Fruit fly (Drosophila melanogaster) whole organism, prepupa: Measurements from ENCODE around the gene ATPsynCF6.

Experiments used
- Blimp-1 ChIP-seq: fragments of 200-800 bp; sonication (Bioruptor generic); optimal IDR thresholded peaks from 3 replicates; lab custom pipeline; 2017; ENCODE audit warnings: missing biosample characterization, missing genetic modification characterization, mild to moderate bottlenecking, moderate library complexity, missing genetic modification reagents
- CG10631 ChIP-seq: fragments of 200-800 bp; sonication (Bioruptor generic); optimal IDR thresholded peaks from 2 replicates; lab custom pipeline; 2016; ENCODE audit warnings: missing biosample characterization, missing genetic modification characterization
- CG10669 ChIP-seq: fragments of 200-800 bp; sonication (Bioruptor generic); optimal IDR thresholded peaks from 3 replicates; lab custom pipeline; 2018; ENCODE audit warnings: missing biosample characterization, mild to moderate bottlenecking, missing genetic modification characterization, moderate library complexity
- CG11294 ChIP-seq: fragments of 200-800 bp; sonication (Bioruptor generic); IDR thresholded peaks from 2 replicates; pipeline ENCODE4 v1.3.6; 2022; ENCODE audit warnings: missing biosample characterization, missing genetic modification characterization
- CG11762 ChIP-seq: fragments of 200-800 bp; sonication (Bioruptor generic); optimal IDR thresholded peaks from 3 replicates; lab custom pipeline; 2016; ENCODE audit warnings: missing biosample characterization, missing genetic modification characterization; ENCODE audit not compliant: insufficient read depth
- CG15336 ChIP-seq: fragments of 200-800 bp; sonication (Bioruptor generic); IDR thresholded peaks from 2 replicates; pipeline ENCODE4 v1.3.6; 2022; ENCODE audit warnings: missing biosample characterization, missing genetic modification characterization
- CG1621 ChIP-seq: fragments of 200-800 bp; sonication (Bioruptor generic); optimal IDR thresholded peaks from 3 replicates; lab custom pipeline; 2018; ENCODE audit warnings: missing biosample characterization, mild to moderate bottlenecking, missing genetic modification characterization
- CG16779 ChIP-seq: fragments of 200-800 bp; sonication (Bioruptor generic); optimal IDR thresholded peaks from 3 replicates; lab custom pipeline; 2017; ENCODE audit warnings: missing biosample characterization, mild to moderate bottlenecking, missing genetic modification characterization
- CG32006 ChIP-seq: fragments of 200-800 bp; sonication (Bioruptor generic); optimal IDR thresholded peaks from 3 replicates; lab custom pipeline; 2017; ENCODE audit warnings: missing biosample characterization, mild to moderate bottlenecking, missing genetic modification characterization
- CG34406 ChIP-seq: fragments of 200-800 bp; sonication (Bioruptor generic); optimal IDR thresholded peaks from 3 replicates; lab custom pipeline; 2016; ENCODE audit warnings: missing biosample characterization, missing genetic modification characterization
- CG3919 ChIP-seq: fragments of 200-800 bp; sonication (Bioruptor generic); optimal IDR thresholded peaks from 3 replicates; lab custom pipeline; 2016; ENCODE audit warnings: missing biosample characterization, missing genetic modification characterization
- CG4318 ChIP-seq: fragments of 200-800 bp; sonication (Bioruptor generic); optimal IDR thresholded peaks from 3 replicates; lab custom pipeline; 2017; ENCODE audit warnings: missing biosample characterization, mild to moderate bottlenecking, missing genetic modification characterization
- CG6163 ChIP-seq: fragments of 200-800 bp; sonication (Bioruptor generic); IDR thresholded peaks from 3 replicates; pipeline ENCODE4 v1.3.6; 2022; ENCODE audit warnings: missing biosample characterization, missing genetic modification characterization
- CG6276 ChIP-seq: fragments of 200-800 bp; sonication (Bioruptor generic); optimal IDR thresholded peaks from 2 replicates; lab custom pipeline; 2017; ENCODE audit warnings: missing biosample characterization, mild to moderate bottlenecking, missing genetic modification characterization
- CG6808 ChIP-seq: fragments of 200-800 bp; sonication (Bioruptor generic); optimal IDR thresholded peaks from 3 replicates; lab custom pipeline; 2017; ENCODE audit warnings: missing biosample characterization, missing genetic modification characterization, mild to moderate bottlenecking, moderate library complexity, missing genetic modification reagents
- CG6854 ChIP-seq: fragments of 200-800 bp; sonication (Bioruptor generic); optimal IDR thresholded peaks from 2 replicates; lab custom pipeline; 2017; ENCODE audit warnings: missing biosample characterization, mild to moderate bottlenecking, missing genetic modification characterization
- CG8119 ChIP-seq: fragments of 200-800 bp; sonication (Bioruptor generic); IDR thresholded peaks from 3 replicates; pipeline ENCODE4 v1.3.6; 2022; ENCODE audit warnings: missing biosample characterization, missing genetic modification characterization
- CG8319 ChIP-seq: fragments of 200-800 bp; sonication (Bioruptor generic); optimal IDR thresholded peaks from 3 replicates; lab custom pipeline; 2016; ENCODE audit warnings: missing biosample characterization, missing genetic modification characterization
- CG8632 ChIP-seq: fragments of 200-800 bp; sonication (Bioruptor generic); optimal IDR thresholded peaks from 3 replicates; lab custom pipeline; 2016; ENCODE audit warnings: missing biosample characterization, missing genetic modification characterization
- CG9139 ChIP-seq: fragments of 200-800 bp; sonication (Bioruptor generic); optimal IDR thresholded peaks from 3 replicates; lab custom pipeline; 2017; ENCODE audit warnings: missing biosample characterization, mild to moderate bottlenecking, missing genetic modification characterization
- Eip75B ChIP-seq: fragments of 200-800 bp; sonication (Bioruptor generic); optimal IDR thresholded peaks from 3 replicates; lab custom pipeline; 2016; ENCODE audit warnings: missing biosample characterization, missing genetic modification characterization
- Eip93F ChIP-seq: fragments of 200-800 bp; sonication (Bioruptor generic); optimal IDR thresholded peaks from 2 replicates; lab custom pipeline; 2016; ENCODE audit warnings: missing biosample characterization, mild to moderate bottlenecking, missing genetic modification characterization
- Ets21C ChIP-seq: fragments of 200-800 bp; sonication (Bioruptor generic); optimal IDR thresholded peaks from 3 replicates; lab custom pipeline; 2016; ENCODE audit warnings: missing biosample characterization, missing genetic modification characterization
- Ets96B ChIP-seq: fragments of 200-800 bp; optimal IDR thresholded peaks from 2 replicates; lab custom pipeline; 2019; ENCODE audit warnings: missing biosample characterization, mild to moderate bottlenecking, missing genetic modification characterization, moderate library complexity
- Hr38 ChIP-seq: sonication (Bioruptor generic); optimal IDR thresholded peaks from 2 replicates; lab custom pipeline; 2016; ENCODE audit warnings: missing biosample characterization, missing genetic modification characterization
- Hr39 ChIP-seq: fragments of 200-800 bp; sonication (Bioruptor generic); optimal IDR thresholded peaks from 2 replicates; lab custom pipeline; 2016; ENCODE audit warnings: missing biosample characterization, missing genetic modification characterization
- Hr4 ChIP-seq: fragments of 200-800 bp; sonication (Bioruptor generic); optimal IDR thresholded peaks from 3 replicates; lab custom pipeline; 2016; ENCODE audit warnings: missing biosample characterization, missing genetic modification characterization
- Lpt ChIP-seq: fragments of 200-800 bp; sonication (Bioruptor generic); optimal IDR thresholded peaks from 3 replicates; lab custom pipeline; 2016; ENCODE audit warnings: missing biosample characterization, missing genetic modification characterization
- Met ChIP-seq: fragments of 200-800 bp; sonication (Bioruptor generic); optimal IDR thresholded peaks from 3 replicates; lab custom pipeline; 2016; ENCODE audit warnings: missing biosample characterization, missing genetic modification characterization
- OdsH ChIP-seq: fragments of 200-800 bp; sonication (Bioruptor generic); optimal IDR thresholded peaks from 3 replicates; lab custom pipeline; 2016; ENCODE audit warnings: missing biosample characterization, missing genetic modification characterization
- Smox ChIP-seq: fragments of 200-800 bp; sonication (Bioruptor generic); optimal IDR thresholded peaks from 3 replicates; lab custom pipeline; 2016; ENCODE audit warnings: missing biosample characterization, missing genetic modification characterization
- Sox102F ChIP-seq: fragments of 200-800 bp; sonication (Bioruptor generic); optimal IDR thresholded peaks from 2 replicates; lab custom pipeline; 2016; ENCODE audit warnings: missing biosample characterization, mild to moderate bottlenecking, missing genetic modification characterization
- Sox14 ChIP-seq: fragments of 200-800 bp; sonication (Bioruptor generic); optimal IDR thresholded peaks from 3 replicates; lab custom pipeline; 2016; ENCODE audit warnings: missing biosample characterization, missing genetic modification characterization
- Sox15 ChIP-seq: fragments of 200-800 bp; sonication (Bioruptor generic); optimal IDR thresholded peaks from 3 replicates; lab custom pipeline; 2016; ENCODE audit warnings: missing biosample characterization, missing genetic modification characterization
- achi ChIP-seq: fragments of 200-800 bp; sonication (Bioruptor generic); optimal IDR thresholded peaks from 3 replicates; lab custom pipeline; 2016; ENCODE audit warnings: missing biosample characterization, missing genetic modification characterization
- cyc ChIP-seq: fragments of 200-800 bp; sonication (Bioruptor generic); optimal IDR thresholded peaks from 3 replicates; lab custom pipeline; 2016; ENCODE audit warnings: missing biosample characterization, missing genetic modification characterization
- esn ChIP-seq: fragments of 200-800 bp; sonication (Bioruptor generic); optimal IDR thresholded peaks from 2 replicates; lab custom pipeline; 2016; ENCODE audit warnings: missing biosample characterization, mild to moderate bottlenecking, missing genetic modification characterization, moderate library complexity
- fd85E ChIP-seq: fragments of 200-800 bp; sonication (Bioruptor generic); optimal IDR thresholded peaks from 3 replicates; lab custom pipeline; 2016; ENCODE audit warnings: missing biosample characterization, missing genetic modification characterization
- fkh ChIP-seq: fragments of 200-800 bp; sonication (Bioruptor generic); optimal IDR thresholded peaks from 3 replicates; lab custom pipeline; 2017; ENCODE audit warnings: missing biosample characterization, mild to moderate bottlenecking, missing genetic modification characterization, moderate library complexity
- net ChIP-seq: fragments of 200-800 bp; sonication (Bioruptor generic); optimal IDR thresholded peaks from 3 replicates; lab custom pipeline; 2016; ENCODE audit warnings: missing biosample characterization, missing genetic modification characterization
- pdm3 ChIP-seq: fragments of 200-800 bp; sonication (Bioruptor generic); optimal IDR thresholded peaks from 3 replicates; lab custom pipeline; 2016; ENCODE audit warnings: missing biosample characterization, missing genetic modification characterization
- salr ChIP-seq, 2 experiments: fragments of 200-800 bp; sonication (Bioruptor generic); optimal IDR thresholded peaks; 3 replicates each; lab custom pipeline; 2016 to 2018; ENCODE audit warnings: missing biosample characterization in 2 of 2, missing genetic modification characterization in 2 of 2, mild to moderate bottlenecking in 1 of 2
- spab ChIP-seq: fragments of 200-800 bp; sonication (Bioruptor generic); optimal IDR thresholded peaks from 2 replicates; lab custom pipeline; 2017; ENCODE audit warnings: missing biosample characterization, mild to moderate bottlenecking, missing genetic modification characterization, missing genetic modification reagents
- ss ChIP-seq, 2 experiments: fragments of 200-800 bp; sonication (Bioruptor generic); optimal IDR thresholded peaks; 2 replicates in 1 of 2; 3 replicates in 1 of 2; lab custom pipeline; 2017 to 2018; ENCODE audit warnings: mild to moderate bottlenecking in 2 of 2, missing biosample characterization in 2 of 2, missing genetic modification characterization in 2 of 2, moderate library complexity in 1 of 2
- svp ChIP-seq: fragments of 200-800 bp; sonication (Bioruptor generic); peaks from one replicate; lab custom pipeline; 2016; ENCODE audit warnings: missing biosample characterization, missing genetic modification characterization
- topi ChIP-seq: fragments of 200-800 bp; sonication (Bioruptor generic); optimal IDR thresholded peaks from 3 replicates; lab custom pipeline; 2016; ENCODE audit warnings: missing biosample characterization, missing genetic modification characterization
- vri ChIP-seq: fragments of 200-800 bp; sonication (Bioruptor generic); optimal IDR thresholded peaks from 3 replicates; lab custom pipeline; 2016; ENCODE audit warnings: missing biosample characterization, mild to moderate bottlenecking, missing genetic modification characterization

The ATPsynCF6 gene

DNA sequence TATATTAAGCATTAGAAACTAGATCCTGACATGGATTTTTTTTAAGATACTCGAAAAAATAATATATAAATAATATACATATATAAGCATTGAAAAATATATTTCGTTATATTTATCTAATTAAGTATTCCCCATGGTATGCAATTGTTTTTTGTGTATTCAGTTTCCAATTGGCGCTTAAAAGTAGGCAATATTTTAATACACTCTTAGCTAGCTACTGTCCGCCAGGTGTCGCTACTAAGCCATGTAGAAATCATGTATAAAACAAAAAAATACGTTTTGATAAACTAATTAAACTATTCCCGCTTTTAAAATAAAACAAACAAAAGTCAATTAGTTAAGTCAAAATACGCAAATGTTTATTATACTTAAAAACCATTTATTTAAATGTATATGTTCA is 24.6 kb downstream of the ATPsynCF6 start (continued):
- no peak for TF ChIP-seq fd85E
- TF ChIP-seq fkh, result peak; percentile 11
- TF ChIP-seq Lpt, result no peak
- TF ChIP-seq achi (GFP tag; lab: Kevin White, UChicago), result peak; percentile 30
- TF ChIP-seq esn (GFP tag; lab: Kevin White, UChicago), result peak; percentile 42
- TF ChIP-seq CG8632 (GFP tag; lab: Kevin White, UChicago), result no peak
- TF ChIP-seq Sox14, result peak; percentile 27
- TF ChIP-seq Eip93F (GFP tag; lab: Kevin White, UChicago), result no peak
- no peak for TF ChIP-seq Sox15 (GFP tag; lab: Kevin White, UChicago)
- peak; percentile 60 for TF ChIP-seq Met (GFP tag; lab: Kevin White, UChicago)
- peak; percentile 66 for TF ChIP-seq CG3919 (GFP tag; lab: Kevin White, UChicago)
- TF ChIP-seq CG10631, result no peak

DNA sequence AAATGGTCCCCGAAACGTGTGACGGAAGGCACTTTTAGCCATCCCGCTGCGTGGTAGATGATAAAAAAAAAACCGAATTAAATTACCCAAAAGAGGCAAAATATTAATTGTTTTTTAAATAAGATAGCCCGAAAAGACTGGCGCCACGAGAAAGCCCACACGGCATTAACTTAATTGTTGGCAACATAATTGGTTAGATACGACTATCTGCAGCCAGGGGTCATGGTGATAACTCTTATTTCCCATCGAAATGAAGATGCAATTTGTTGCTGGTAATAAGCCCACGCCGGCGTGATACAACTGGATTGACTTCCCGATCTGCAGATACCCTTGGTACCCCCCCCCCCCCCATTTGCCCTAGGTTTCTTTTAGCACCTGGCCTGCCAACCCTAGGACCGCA is 28.2 kb downstream of the ATPsynCF6 start:
- TF ChIP-seq CG34406 (GFP tag; lab: Kevin White, UChicago), result no peak
- peak; percentile 27 for TF ChIP-seq svp (GFP tag; lab: Kevin White, UChicago)

DNA sequence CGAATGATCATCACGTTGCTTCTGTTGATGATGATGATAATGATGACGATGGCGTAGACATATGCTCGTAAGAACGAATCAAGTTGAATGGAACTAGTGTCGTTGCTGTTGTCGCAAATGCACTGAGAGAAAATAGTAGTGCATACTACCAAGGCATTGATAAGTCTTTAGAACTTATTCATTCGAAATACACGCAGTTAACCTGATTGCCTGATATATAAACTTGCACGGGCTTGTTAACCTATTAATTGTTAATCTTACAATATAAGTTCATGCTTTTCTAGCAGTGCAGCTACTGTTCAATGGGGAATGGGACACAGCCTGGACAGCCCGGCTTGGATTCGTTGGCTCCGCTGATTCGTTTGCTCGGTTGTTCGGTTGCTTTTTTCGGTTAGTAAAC is 29.6 kb downstream of the ATPsynCF6 start:
- TF ChIP-seq CG10631 (peak; percentile 97), CG8119 (GFP tag; lab: Robert Waterston, UW) (peak; percentile 95), pdm3 (GFP tag; lab: Kevin White, UChicago) (peak; percentile 93), svp (GFP tag; lab: Kevin White, UChicago) (no peak), CG11294 (GFP tag; lab: Robert Waterston, UW) (peak; percentile 83), Hr38 (GFP tag; lab: Kevin White, UChicago) (peak; percentile 43), CG1621 (tag; lab: Kevin White, UChicago) (peak; percentile 98), CG10669 (GFP tag; lab: Kevin White, UChicago) (peak; percentile 97), CG4318 (peak; percentile 90), Sox15 (GFP tag; lab: Kevin White, UChicago) (peak; percentile 64), Smox (peak; percentile 41), Blimp-1 (no peak), CG8319 (GFP tag; lab: Kevin White, UChicago) (peak; percentile 79), achi (GFP tag; lab: Kevin White, UChicago) (peak; percentile 93), CG6276 (GFP tag; lab: Kevin White, UChicago) (peak; percentile 95), CG6163 (GFP tag; lab: Robert Waterston, UW) (peak; percentile 97), ss (GFP tag; optimal IDR thresholded peaks at IDR 0.05; lab: Kevin White, UChicago) (peak; percentile 96), spab (GFP tag; lab: Kevin White, UChicago) (peak; percentile 98), cyc (GFP tag; lab: Kevin White, UChicago) (peak; percentile 62), CG11762 (GFP tag; lab: Kevin White, UChicago) (peak; percentile 89), vri (GFP tag; lab: Kevin White, UChicago) (no peak), Hr4 (peak; percentile 94), CG15336 (GFP tag; lab: Robert Waterston, UW) (peak; percentile 96), topi (peak; percentile 71), CG3919 (GFP tag; lab: Kevin White, UChicago) (peak; percentile 96), fkh (peak; percentile 33), Ets21C (GFP tag; lab: Kevin White, UChicago) (peak; percentile 21), Ets96B (peak; percentile 98), CG16779 (tag; lab: Kevin White, UChicago) (peak; percentile 92), salr (GFP tag; optimal IDR thresholded peaks at IDR 0.05; lab: Kevin White, UChicago) (peak; percentile 90 to 97), Sox102F (GFP tag; lab: Kevin White, UChicago) (peak; percentile 47), CG34406 (GFP tag; lab: Kevin White, UChicago) (peak; percentile 84), net (GFP tag; lab: Kevin White, UChicago) (peak; percentile 92), Eip75B (GFP tag; lab: Kevin White, UChicago) (peak; percentile 94), Met (GFP tag; lab: Kevin White, UChicago) (peak; percentile 49), CG32006 (GFP tag; lab: Kevin White, UChicago) (peak; percentile 97), CG6854 (no peak), Lpt (peak; percentile 96), CG9139 (GFP tag; lab: Kevin White, UChicago) (peak; percentile 92), Hr39 (GFP tag; lab: Kevin White, UChicago) (peak; percentile 55), CG6808 (GFP tag; lab: Kevin White, UChicago) (peak; percentile 95), OdsH (GFP tag; lab: Kevin White, UChicago) (peak; percentile 93)
